Worm (Caenorhabditis elegans) whole organism, late embryonic: ENCODE measurements around the gene ZK418.5.

Experiments used
- ets-4 ChIP-seq: sonication (generic microtip); optimal IDR thresholded peaks from 2 replicates; lab custom pipeline; 2016; ENCODE audit warnings: missing genetic modification characterization, missing compliant biosample characterization
- sox-4 ChIP-seq: sonication (generic microtip); optimal IDR thresholded peaks from 2 replicates; lab custom pipeline; 2017; ENCODE audit warnings: mild to moderate bottlenecking, missing genetic modification characterization, inconsistent platforms, missing compliant biosample characterization
- unc-86 ChIP-seq: sonication (generic microtip); optimal IDR thresholded peaks from 2 replicates; lab custom pipeline; 2016; ENCODE audit warnings: missing genetic modification characterization, missing compliant biosample characterization

ce11 chrIII:7045643-7046042, 28.0 kb downstream of the ZK418.5 start, which contains the start of gene R01H2.7:
- TF ChIP-seq unc-86 (tag; lab: Kevin White, UChicago) (no peak), sox-4 (tag; lab: Kevin White, UChicago) (no peak), ets-4 (tag; lab: Kevin White, UChicago) (no peak)
